Worm (Caenorhabditis elegans) whole organism, young adult: ENCODE data around the gene F54B11.9.

Source experiments
- Y53G8AR.9 ChIP-seq: fragments of 200-800 bp; sonication (Bioruptor generic); conservative IDR thresholded peaks from 2 replicates; pipeline ENCODE4 v1.3.6; 2022; ENCODE audit warnings: missing genetic modification reagents, missing genetic modification characterization, missing compliant biosample characterization
- Y56A3A.18 ChIP-seq: fragments of 200-800 bp; sonication (Bioruptor generic); IDR thresholded peaks from 2 replicates; pipeline ENCODE4 v1.3.6; 2022; ENCODE audit warnings: missing genetic modification reagents, missing genetic modification characterization, missing compliant biosample characterization
- ceh-91 ChIP-seq: fragments of 200-800 bp; sonication (Bioruptor generic); IDR thresholded peaks from 2 replicates; pipeline ENCODE4 v1.3.6; 2022; ENCODE audit warnings: missing genetic modification reagents, missing genetic modification characterization, missing compliant biosample characterization
- ets-4 ChIP-seq: fragments of 200-800 bp; sonication (Bioruptor generic); optimal IDR thresholded peaks from 2 replicates; lab custom pipeline; 2018; ENCODE audit warnings: mild to moderate bottlenecking, missing genetic modification characterization, missing compliant biosample characterization
- gei-17 ChIP-seq: fragments of 200-800 bp; sonication (Bioruptor generic); optimal IDR thresholded peaks from 2 replicates; lab custom pipeline; 2018; ENCODE audit warnings: mild to moderate bottlenecking, missing genetic modification characterization, missing compliant biosample characterization
- lag-1 ChIP-seq: fragments of 200-800 bp; sonication (Bioruptor generic); IDR thresholded peaks from 2 replicates; pipeline ENCODE4 v1.3.6; 2022; ENCODE audit warnings: missing genetic modification reagents, missing genetic modification characterization, missing compliant biosample characterization
- lir-1 ChIP-seq: fragments of 200-800 bp; sonication (Bioruptor generic); conservative IDR thresholded peaks from 2 replicates; pipeline ENCODE4 v1.3.6; 2022; ENCODE audit warnings: missing genetic modification reagents, missing genetic modification characterization, missing compliant biosample characterization
- nfya-1 ChIP-seq: sonication (generic microtip); optimal IDR thresholded peaks from 2 replicates; lab custom pipeline; 2017; ENCODE audit warnings: antibody characterized with exemption, missing compliant biosample characterization, missing genetic modification characterization, borderline replicate concordance; ENCODE audit not compliant: insufficient read depth
- sea-2 ChIP-seq: fragments of 200-800 bp; sonication (Bioruptor generic); IDR thresholded peaks from 2 replicates; pipeline ENCODE4 v1.3.6; 2022; ENCODE audit warnings: missing genetic modification characterization, missing compliant biosample characterization
- somi-1 ChIP-seq: fragments of 200-800 bp; sonication (Bioruptor generic); optimal IDR thresholded peaks from 2 replicates; lab custom pipeline; 2018; ENCODE audit warnings: mild to moderate bottlenecking, missing genetic modification characterization, missing compliant biosample characterization

- no peak for TF ChIP-seq lag-1 (GFP tag; lab: Robert Waterston, UW)
- no peak for TF ChIP-seq ceh-91 (GFP tag; lab: Robert Waterston, UW)
- TF ChIP-seq ets-4 (GFP tag; lab: Kevin White, UChicago): no peak
- no peak for TF ChIP-seq gei-17
- TF ChIP-seq Y56A3A.18 (GFP tag; lab: Robert Waterston, UW): no peak
- no peak for TF ChIP-seq lir-1
- no peak for TF ChIP-seq Y53G8AR.9 (GFP tag; lab: Robert Waterston, UW)
- no peak for TF ChIP-seq nfya-1
- no peak for TF ChIP-seq sea-2 (GFP tag; lab: Robert Waterston, UW)
- no peak for TF ChIP-seq somi-1
Observed at ce11 chrX:13581820-13582219, 23.5 kb upstream of the F54B11.9 start, which contains the start of gene F54B11.10.
